Worm (Caenorhabditis elegans) whole organism, dauer: Measurements from ENCODE around the gene arcp-1.

Source experiments
- unc-62 ChIP-seq: sonication (generic microtip); optimal IDR thresholded peaks from 2 replicates; lab custom pipeline; 2017; ENCODE audit warnings: missing biosample characterization, missing genetic modification reagents, missing genetic modification characterization

Gene arcp-1

ce11 chrIII:3734990-3735389 is 24.2 kb downstream of the arcp-1 start, which contains the start of gene evl-18:
TSS of gene evl-18 (minus strand) at chrIII:3735039.
- TF ChIP-seq unc-62 (GFP tag; lab: Kevin White, UChicago): no peak

- no peak for TF ChIP-seq unc-62 (GFP tag; lab: Kevin White, UChicago)
These were observed 25.2 kb downstream of the arcp-1 start, which contains the start of gene F34D10.3 for ce11 chrIII:3734007-3734406. TSS of gene F34D10.3 (plus strand) at chrIII:3734255.

DNA sequence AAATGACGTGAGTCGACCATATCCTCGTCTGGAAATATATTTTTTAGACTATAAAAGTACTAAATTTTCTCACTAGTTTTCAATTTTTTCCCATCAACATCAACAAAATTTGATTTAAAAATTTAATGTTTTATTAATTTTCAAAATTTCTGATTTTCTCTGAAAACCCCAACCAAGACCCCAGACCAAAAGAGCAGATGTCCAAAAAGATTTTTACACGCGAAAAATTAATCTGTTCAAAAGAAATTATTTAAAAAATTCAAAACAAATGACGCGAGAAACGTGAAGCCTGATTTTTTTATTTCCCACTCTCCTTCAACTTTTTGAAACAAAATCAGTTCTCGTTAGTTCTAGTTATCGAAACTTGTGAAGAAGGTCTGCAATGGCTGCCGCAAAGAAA is 28.7 kb downstream of the arcp-1 start, which contains the start of gene F34D10.8:
Gene F34D10.8 (plus strand): TSS at position 301 of the 400 bp plus-strand sequence.
- TF ChIP-seq unc-62 (GFP tag; lab: Kevin White, UChicago): no peak

DNA sequence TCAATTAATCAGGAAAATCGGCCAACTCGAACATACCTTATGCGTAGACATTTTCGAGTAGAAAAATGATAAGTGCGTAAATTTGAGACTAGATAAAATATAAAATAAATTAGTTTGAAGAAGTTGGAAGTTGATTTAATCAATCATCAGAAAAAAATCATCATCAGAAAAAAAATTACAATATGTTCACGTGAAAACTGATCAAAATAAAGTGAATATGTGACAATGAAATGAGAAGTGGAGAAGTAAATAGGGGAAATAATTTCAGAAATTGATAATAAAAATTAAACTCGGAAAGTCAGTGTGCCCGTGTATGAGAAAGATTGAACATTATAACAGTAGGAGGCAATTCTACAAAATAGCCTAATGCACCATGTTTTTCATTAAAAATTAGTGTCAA is 29.7 kb downstream of the arcp-1 start, which contains the start of gene F34D10.9:
Gene F34D10.9 (minus strand): TSS at position 101 of the 400 bp plus-strand sequence.
- TF ChIP-seq unc-62 (GFP tag; lab: Kevin White, UChicago): no peak

DNA sequence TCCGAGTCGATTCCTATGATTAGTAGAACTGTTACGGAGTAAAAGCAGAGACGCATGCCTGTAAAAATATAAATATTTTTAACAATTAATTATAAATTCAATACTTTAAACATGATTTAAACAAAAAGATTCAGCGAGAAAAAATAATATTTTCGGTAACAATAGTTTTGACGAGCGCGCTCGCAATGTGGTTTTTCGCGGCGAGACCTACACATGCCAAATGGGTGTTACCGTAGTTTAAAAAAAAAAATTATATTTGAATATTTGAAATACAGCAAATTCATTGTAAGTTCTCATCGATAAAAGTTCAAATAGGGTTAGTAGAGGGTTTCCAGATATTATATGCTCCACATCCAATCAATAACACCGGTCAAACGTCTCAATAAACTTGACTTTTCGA is 32.8 kb downstream of the arcp-1 start, which contains the start of gene gldi-5:
Gene gldi-5 (minus strand): TSS at position 58 of the 400 bp plus-strand sequence.
- no peak for TF ChIP-seq unc-62 (GFP tag; lab: Kevin White, UChicago)

ce11 chrIII:3724880-3725279 is 34.3 kb downstream of the arcp-1 start, which contains the start of gene C14B1.12:
TSS of gene C14B1.12 (minus strand) at chrIII:3724980.
- TF ChIP-seq unc-62 (GFP tag; lab: Kevin White, UChicago): no peak

DNA sequence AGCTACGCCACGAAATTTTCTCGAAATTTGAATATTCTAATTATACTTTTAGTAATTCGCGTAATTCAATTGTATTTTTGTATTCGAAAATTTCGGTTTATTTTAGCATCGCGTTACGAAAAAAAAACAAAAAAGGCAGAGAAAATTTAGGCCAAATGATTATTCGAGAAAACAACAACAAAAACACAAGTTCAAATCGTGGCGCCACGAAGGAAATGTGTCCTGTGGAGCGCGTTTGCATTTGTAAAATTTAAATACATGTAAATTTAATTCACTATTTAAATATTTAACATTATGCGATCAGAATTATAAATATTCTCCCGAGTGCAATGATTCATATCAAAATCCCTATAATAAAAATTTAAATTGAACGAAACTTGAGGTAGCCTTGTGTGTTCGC is 35.5 kb downstream of the arcp-1 start:
- no peak for TF ChIP-seq unc-62 (GFP tag; lab: Kevin White, UChicago)

DNA sequence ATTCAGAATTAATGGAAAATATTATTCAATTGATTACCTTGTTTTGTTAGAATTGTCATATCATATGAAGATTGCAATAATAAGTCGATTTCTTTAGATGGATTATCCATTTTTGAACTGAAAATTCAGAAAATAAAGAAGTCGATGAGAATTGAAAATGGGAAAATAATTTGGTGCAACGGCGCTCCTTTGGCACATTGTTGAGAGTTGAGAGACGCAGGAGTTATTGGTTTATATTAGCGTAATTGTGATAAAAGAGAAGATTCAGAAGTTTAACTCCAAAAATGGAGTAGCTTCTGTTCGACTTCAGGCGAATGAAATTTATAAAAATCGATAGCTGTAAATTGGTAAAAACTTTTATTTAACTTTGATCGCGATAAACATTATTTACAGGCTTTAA is 39.6 kb downstream of the arcp-1 start, which contains the start of gene C14B1.8:
Gene C14B1.8 (minus strand): TSS at position 117 of the 400 bp plus-strand sequence.
- TF ChIP-seq unc-62 (GFP tag; lab: Kevin White, UChicago): no peak

DNA sequence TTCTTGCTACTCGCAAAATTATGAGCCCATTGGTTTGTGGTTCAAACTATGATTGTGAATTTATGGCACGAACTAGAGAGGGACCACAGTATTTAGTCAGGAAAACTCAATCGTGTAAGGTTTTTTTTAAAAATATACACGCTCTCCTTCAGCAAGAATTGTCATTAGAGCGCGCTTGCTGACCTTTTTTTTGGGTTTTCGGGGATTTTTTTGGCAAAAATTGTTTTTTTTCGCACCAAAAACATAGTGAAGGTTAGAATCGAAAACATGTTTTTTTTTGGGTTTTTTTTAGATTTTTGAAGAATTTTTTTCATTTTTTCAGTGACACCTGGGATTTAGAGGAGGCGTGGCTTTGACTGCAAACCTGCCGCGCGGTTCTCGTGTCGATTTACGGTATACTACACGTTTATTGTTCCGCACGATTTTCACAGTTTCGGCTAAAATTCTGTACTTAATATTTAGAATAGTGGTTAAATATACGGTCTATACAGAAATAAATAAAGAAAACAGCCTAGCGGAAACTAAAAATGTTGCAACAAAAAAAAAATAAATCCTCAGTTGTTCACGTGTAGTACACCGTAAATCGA is 43.0 kb downstream of the arcp-1 start:
- TF ChIP-seq unc-62 (GFP tag; lab: Kevin White, UChicago): no peak

DNA sequence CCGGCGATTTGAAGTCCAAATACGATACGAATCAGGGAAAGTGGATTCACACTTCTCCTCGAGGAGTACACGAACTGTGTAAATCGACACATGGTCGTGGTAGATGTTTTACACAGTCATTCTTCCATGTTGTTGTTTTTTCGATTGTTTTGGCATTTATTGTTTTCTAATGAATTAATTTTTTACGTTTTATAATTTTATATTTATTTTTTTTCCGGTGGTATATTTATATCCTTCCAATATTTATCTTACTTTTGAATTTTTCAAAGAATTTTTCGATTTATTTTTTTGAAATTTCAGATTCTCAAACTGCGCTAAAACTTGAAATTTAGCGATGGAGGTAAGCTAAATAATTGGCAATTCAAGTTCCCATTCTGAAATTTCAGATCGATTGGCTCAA is 46.0 kb downstream of the arcp-1 start, which contains the start of gene nrde-1:
Gene nrde-1 (plus strand): TSS at position 301 of the 400 bp plus-strand sequence.
- TF ChIP-seq unc-62 (GFP tag; lab: Kevin White, UChicago): no peak

DNA sequence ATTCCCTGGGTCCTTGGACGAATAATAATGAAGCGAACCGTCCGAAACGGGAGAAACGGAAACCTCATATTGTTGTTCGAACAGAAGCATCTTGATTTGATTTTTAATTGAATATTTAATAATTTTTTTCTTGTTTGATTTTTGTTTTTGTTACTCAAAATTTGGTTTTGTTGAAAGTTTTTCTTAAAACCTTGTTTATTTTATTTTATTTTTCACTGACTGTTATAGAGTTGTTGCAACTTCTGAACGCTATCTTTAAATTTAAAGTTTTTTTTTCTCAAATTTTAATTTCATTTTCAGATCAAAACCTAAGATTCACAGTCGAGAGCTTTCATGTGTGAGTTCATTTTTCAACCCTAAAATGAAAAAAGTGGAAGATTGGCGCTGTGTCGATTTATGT is 50.2 kb downstream of the arcp-1 start, which contains the start of gene alkb-8:
Gene alkb-8 (plus strand): TSS at position 301 of the 400 bp plus-strand sequence.
- no peak for TF ChIP-seq unc-62 (GFP tag; lab: Kevin White, UChicago)

DNA sequence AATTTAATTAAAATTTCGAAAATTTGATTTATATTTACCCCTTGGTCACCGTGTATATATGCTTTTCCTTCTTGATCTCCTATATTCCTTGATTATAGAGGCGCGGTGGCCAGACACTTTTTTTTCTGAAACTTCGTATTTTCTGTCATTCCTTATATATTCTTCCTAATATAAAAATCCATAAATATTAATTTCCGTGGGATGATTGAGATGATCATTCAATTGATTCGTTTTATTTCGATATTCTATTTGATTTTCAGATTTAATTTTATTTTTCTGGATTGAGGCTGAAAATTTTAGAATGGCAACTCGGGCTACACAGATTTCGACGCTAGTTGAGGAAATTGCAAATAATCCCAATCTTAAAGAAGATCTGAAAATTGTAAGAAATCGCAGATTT is 52.6 kb downstream of the arcp-1 start, which contains the start of gene dph-1:
Gene dph-1 (plus strand): TSS at position 301 of the 400 bp plus-strand sequence.
- no peak for TF ChIP-seq unc-62 (GFP tag; lab: Kevin White, UChicago)

- no peak for TF ChIP-seq unc-62 (GFP tag; lab: Kevin White, UChicago)
These were observed 54.2 kb downstream of the arcp-1 start, which contains the start of gene wdr-5.1 for ce11 chrIII:3704967-3705366. TSS of gene wdr-5.1 (plus strand) at chrIII:3705285.

ce11 chrIII:3703397-3703796 is 55.8 kb downstream of the arcp-1 start, which contains the start of gene C14B1.3:
TSS of gene C14B1.3 (plus strand) at chrIII:3703564.
- TF ChIP-seq unc-62 (GFP tag; lab: Kevin White, UChicago): no peak

- TF ChIP-seq unc-62 (GFP tag; lab: Kevin White, UChicago): no peak
These were observed 57.6 kb downstream of the arcp-1 start, which contains the start of the genes pdi-1 and C14B1.2 for ce11 chrIII:3701411-3702310. TSS of gene pdi-1 (minus strand) at chrIII:3701461. TSS of gene C14B1.2 (plus strand) at chrIII:3702260.
